Worm (Caenorhabditis elegans) whole organism, L4 larva: ENCODE results near the gene B0303.14.

Source experiments
- D1046.2 ChIP-seq: fragments of 200-800 bp; sonication (Bioruptor generic); IDR thresholded peaks from 2 replicates; pipeline ENCODE4 v1.3.6; 2022; ENCODE audit warnings: missing genetic modification characterization, missing compliant biosample characterization
- F10B5.3 ChIP-seq: sonication (generic microtip); optimal IDR thresholded peaks from 2 replicates; lab custom pipeline; 2016; ENCODE audit warnings: mild to moderate bottlenecking, missing genetic modification characterization, missing compliant biosample characterization
- F37D6.2 ChIP-seq: sonication (generic microtip); optimal IDR thresholded peaks from 2 replicates; lab custom pipeline; 2016; ENCODE audit warnings: mild to moderate bottlenecking, missing genetic modification characterization, missing compliant biosample characterization
- R02D3.7 ChIP-seq: fragments of 150-350 bp; sonication (generic microtip); optimal IDR thresholded peaks from 3 replicates; lab custom pipeline; 2014; ENCODE audit warnings: missing biosample characterization, missing genetic modification characterization
- T20F7.1 ChIP-seq: fragments of 200-800 bp; sonication (Bioruptor generic); optimal IDR thresholded peaks from 2 replicates; lab custom pipeline; 2018; ENCODE audit warnings: mild to moderate bottlenecking, missing genetic modification characterization, missing compliant biosample characterization
- T26A8.4 ChIP-seq: fragments of 200-800 bp; sonication (Bioruptor generic); IDR thresholded peaks from 2 replicates; pipeline ENCODE4 v1.3.6; 2022; ENCODE audit warnings: missing genetic modification characterization, missing compliant biosample characterization
- Y105C5A.15 ChIP-seq: fragments of 200-800 bp; sonication (Bioruptor generic); IDR thresholded peaks from 2 replicates; pipeline ENCODE4 v1.3.6; 2022; ENCODE audit warnings: missing genetic modification characterization, missing compliant biosample characterization
- Y5F2A.4 ChIP-seq: fragments of 200-800 bp; sonication (Bioruptor generic); optimal IDR thresholded peaks from 2 replicates; lab custom pipeline; 2018; ENCODE audit warnings: mild to moderate bottlenecking, missing genetic modification characterization, missing compliant biosample characterization
- Y75B8A.6 ChIP-seq: fragments of 200-800 bp; sonication (Bioruptor generic); IDR thresholded peaks from 2 replicates; pipeline ENCODE4 v1.3.6; 2022; ENCODE audit warnings: missing genetic modification reagents, missing genetic modification characterization, missing compliant biosample characterization
- ZK337.2 ChIP-seq: fragments of 200-800 bp; sonication (Bioruptor generic); IDR thresholded peaks from 2 replicates; pipeline ENCODE4 v1.3.6; 2022; ENCODE audit warnings: missing genetic modification reagents, missing genetic modification characterization, missing compliant biosample characterization
- ZK546.5 ChIP-seq, 2 experiments: sonication (generic microtip); optimal IDR thresholded peaks; 2 replicates each; lab custom pipeline; 2017; ENCODE audit warnings: missing biosample characterization in 2 of 2, missing genetic modification characterization in 2 of 2
- ama-1 ChIP-seq: fragments of 150-350 bp; optimal IDR thresholded peaks from 2 replicates; lab custom pipeline; 2014; ENCODE audit warnings: inconsistent platforms, mixed read lengths
- attf-4 ChIP-seq: sonication (generic microtip); optimal IDR thresholded peaks from 3 replicates; lab custom pipeline; 2017; ENCODE audit warnings: missing biosample characterization, missing genetic modification characterization
- ceh-20 ChIP-seq: fragments of 200-800 bp; sonication (Bioruptor generic); IDR thresholded peaks from 2 replicates; pipeline ENCODE4 v1.3.6; 2022; ENCODE audit warnings: missing genetic modification reagents, missing genetic modification characterization, missing compliant biosample characterization
- ceh-28 ChIP-seq: fragments of 150-350 bp; optimal IDR thresholded peaks from 2 replicates; lab custom pipeline; 2014; ENCODE audit warnings: missing biosample characterization, missing genetic modification reagents, missing genetic modification characterization
- ceh-82 ChIP-seq: sonication (generic microtip); optimal IDR thresholded peaks from 2 replicates; lab custom pipeline; 2017; ENCODE audit warnings: missing biosample characterization, missing genetic modification characterization
- daf-12 ChIP-seq: fragments of 150-350 bp; optimal IDR thresholded peaks from 2 replicates; lab custom pipeline; 2014; ENCODE audit warnings: missing biosample characterization, missing genetic modification reagents, missing genetic modification characterization
- daf-16 ChIP-seq, 3 experiments: sonication (generic microtip); optimal IDR thresholded peaks; 2 replicates each; lab custom pipeline; 2016 to 2017; ENCODE audit warnings: missing genetic modification characterization in 3 of 3, missing genetic modification reagents in 3 of 3, mild to moderate bottlenecking in 2 of 3, missing compliant biosample characterization in 2 of 3, missing biosample characterization in 1 of 3, moderate library complexity in 1 of 3
- dmd-6 ChIP-seq: fragments of 200-800 bp; sonication (Bioruptor generic); IDR thresholded peaks from 2 replicates; pipeline ENCODE4 v1.3.6; 2022; ENCODE audit warnings: missing genetic modification reagents, missing genetic modification characterization, missing compliant biosample characterization
- dmd-8 ChIP-seq: fragments of 200-800 bp; sonication (Bioruptor generic); IDR thresholded peaks from 2 replicates; pipeline ENCODE4 v1.3.6; 2022; ENCODE audit warnings: missing genetic modification characterization, missing compliant biosample characterization
- dmd-9 ChIP-seq: fragments of 200-800 bp; sonication (Bioruptor generic); IDR thresholded peaks from 2 replicates; pipeline ENCODE4 v1.3.6; 2022; ENCODE audit warnings: missing genetic modification reagents, missing genetic modification characterization, missing compliant biosample characterization
- dpl-1 ChIP-seq: fragments of 150-350 bp; optimal IDR thresholded peaks from 2 replicates; lab custom pipeline; 2014; ENCODE audit warnings: missing biosample characterization, missing genetic modification reagents, missing genetic modification characterization
- duxl-1 ChIP-seq: sonication (generic microtip); optimal IDR thresholded peaks from 2 replicates; lab custom pipeline; 2016; ENCODE audit warnings: mild to moderate bottlenecking, missing genetic modification characterization, moderate library complexity, missing compliant biosample characterization; ENCODE audit not compliant: poor library complexity
- egl-27 ChIP-seq: sonication (generic microtip); optimal IDR thresholded peaks from 3 replicates; lab custom pipeline; 2017; ENCODE audit warnings: missing biosample characterization, missing genetic modification reagents, missing genetic modification characterization
- fos-1 ChIP-seq: fragments of 150-350 bp; optimal IDR thresholded peaks from 2 replicates; lab custom pipeline; 2014; ENCODE audit warnings: missing biosample characterization, missing genetic modification characterization
- gei-8 ChIP-seq: fragments of 200-800 bp; sonication (Bioruptor generic); optimal IDR thresholded peaks from 2 replicates; lab custom pipeline; 2018; ENCODE audit warnings: mild to moderate bottlenecking, missing genetic modification characterization, missing compliant biosample characterization
- hlh-11 ChIP-seq: fragments of 200-800 bp; sonication (Bioruptor generic); optimal IDR thresholded peaks from 2 replicates; lab custom pipeline; 2018; ENCODE audit warnings: mild to moderate bottlenecking, missing genetic modification characterization, missing compliant biosample characterization
- hlh-30 ChIP-seq: sonication (generic microtip); optimal IDR thresholded peaks from 2 replicates; lab custom pipeline; 2017; ENCODE audit warnings: antibody characterized with exemption, mild to moderate bottlenecking, missing genetic modification characterization, missing compliant biosample characterization; ENCODE audit not compliant: insufficient read depth
- jun-1 ChIP-seq: fragments of 150-350 bp; optimal IDR thresholded peaks from 2 replicates; lab custom pipeline; 2014; ENCODE audit warnings: missing biosample characterization, missing genetic modification reagents, missing genetic modification characterization
- lim-7 ChIP-seq: fragments of 200-800 bp; sonication (Bioruptor generic); IDR thresholded peaks from 2 replicates; pipeline ENCODE4 v1.3.6; 2022; ENCODE audit warnings: missing genetic modification characterization, missing compliant biosample characterization
- lin-1 ChIP-seq: fragments of 200-800 bp; sonication (Bioruptor generic); IDR thresholded peaks from 2 replicates; pipeline ENCODE4 v1.3.6; 2022; ENCODE audit warnings: missing genetic modification reagents, missing genetic modification characterization, missing compliant biosample characterization
- lin-13 ChIP-seq: fragments of 150-350 bp; optimal IDR thresholded peaks from 2 replicates; lab custom pipeline; 2014; ENCODE audit warnings: missing biosample characterization, missing genetic modification reagents, missing genetic modification characterization
- lin-15B ChIP-seq: fragments of 150-350 bp; sonication (generic microtip); optimal IDR thresholded peaks from 3 replicates; lab custom pipeline; 2014; ENCODE audit warnings: missing biosample characterization, missing genetic modification characterization
- lir-3 ChIP-seq: sonication (generic microtip); optimal IDR thresholded peaks from 2 replicates; lab custom pipeline; 2016; ENCODE audit warnings: mild to moderate bottlenecking, missing genetic modification characterization, missing compliant biosample characterization
- lsy-2 ChIP-seq, 2 experiments: fragments of 150-350 bp in 1 of 2; sonication (generic microtip) in 1 of 2; optimal IDR thresholded peaks; 2 replicates each; lab custom pipeline; 2014 to 2017; ENCODE audit warnings: missing biosample characterization in 2 of 2, missing genetic modification characterization in 2 of 2
- mdl-1 ChIP-seq, 2 experiments: fragments of 150-350 bp in 1 of 2; sonication (generic microtip) in 1 of 2; optimal IDR thresholded peaks; 2 replicates each; lab custom pipeline; 2014 to 2017; ENCODE audit warnings: missing biosample characterization in 2 of 2, missing genetic modification characterization in 2 of 2
- mep-1 ChIP-seq: fragments of 150-350 bp; sonication (generic microtip); optimal IDR thresholded peaks from 3 replicates; lab custom pipeline; 2014; ENCODE audit warnings: missing biosample characterization, missing genetic modification characterization
- mes-2 ChIP-seq: sonication (generic microtip); optimal IDR thresholded peaks from 2 replicates; lab custom pipeline; 2016; ENCODE audit warnings: missing genotype, mild to moderate bottlenecking, missing genetic modification characterization, missing compliant biosample characterization; ENCODE audit not compliant: poor library complexity, severe bottlenecking
- nhr-10 ChIP-seq: fragments of 150-350 bp; optimal IDR thresholded peaks from 2 replicates; lab custom pipeline; 2014; ENCODE audit warnings: missing biosample characterization, missing genetic modification characterization
- nhr-11 ChIP-seq: fragments of 150-350 bp; optimal IDR thresholded peaks from 2 replicates; lab custom pipeline; 2014; ENCODE audit warnings: missing biosample characterization, missing genetic modification characterization
- pha-4 ChIP-seq, 2 experiments: fragments of 150-350 bp in 1 of 2; fragments of 200-800 bp in 1 of 2; sonication (Bioruptor generic) in 1 of 2; IDR thresholded peaks in 1 of 2; optimal IDR thresholded peaks in 1 of 2; 2 replicates each; pipeline versions ENCODE4 v1.3.6 to Lab custom; 2014 to 2022; ENCODE audit warnings: missing genetic modification characterization in 2 of 2, missing genetic modification reagents in 2 of 2, missing biosample characterization in 1 of 2, missing compliant biosample characterization in 1 of 2
- pqm-1 ChIP-seq: sonication (generic microtip); optimal IDR thresholded peaks from 2 replicates; lab custom pipeline; 2017; ENCODE audit warnings: missing biosample characterization, missing genetic modification characterization
- saeg-2 ChIP-seq: fragments of 200-800 bp; sonication (Bioruptor generic); IDR thresholded peaks from 2 replicates; pipeline ENCODE4 v1.3.6; 2022; ENCODE audit warnings: missing genetic modification reagents, missing genetic modification characterization, missing compliant biosample characterization
- skn-1 ChIP-seq: fragments of 150-350 bp; optimal IDR thresholded peaks from 2 replicates; lab custom pipeline; 2014; ENCODE audit warnings: missing biosample characterization, missing genetic modification characterization
- spr-3 ChIP-seq: fragments of 200-800 bp; sonication (Bioruptor generic); optimal IDR thresholded peaks from 2 replicates; lab custom pipeline; 2018; ENCODE audit warnings: mild to moderate bottlenecking, missing genetic modification characterization, missing compliant biosample characterization
- tra-1 ChIP-seq: fragments of 200-800 bp; sonication (Bioruptor generic); IDR thresholded peaks from 2 replicates; pipeline ENCODE4 v1.3.6; 2022; ENCODE audit warnings: missing genetic modification reagents, missing genetic modification characterization, missing compliant biosample characterization
- vab-7 ChIP-seq: fragments of 200-800 bp; sonication (Bioruptor generic); IDR thresholded peaks from 2 replicates; pipeline ENCODE4 v1.3.6; 2022; ENCODE audit warnings: missing genetic modification reagents, missing genetic modification characterization, missing compliant biosample characterization
- zfp-2 ChIP-seq: sonication (generic microtip); optimal IDR thresholded peaks from 2 replicates; lab custom pipeline; 2016; ENCODE audit warnings: mild to moderate bottlenecking, missing genetic modification characterization, missing compliant biosample characterization
- zip-2 ChIP-seq: fragments of 150-350 bp; optimal IDR thresholded peaks from 2 replicates; lab custom pipeline; 2014; ENCODE audit warnings: missing biosample characterization, missing genetic modification characterization
- ztf-11 ChIP-seq: fragments of 150-350 bp; optimal IDR thresholded peaks from 2 replicates; lab custom pipeline; 2014; ENCODE audit warnings: missing biosample characterization, missing genetic modification characterization
- ztf-7 ChIP-seq: fragments of 150-350 bp; optimal IDR thresholded peaks from 2 replicates; lab custom pipeline; 2014; ENCODE audit warnings: missing biosample characterization, missing genetic modification characterization

Gene B0303.14

DNA sequence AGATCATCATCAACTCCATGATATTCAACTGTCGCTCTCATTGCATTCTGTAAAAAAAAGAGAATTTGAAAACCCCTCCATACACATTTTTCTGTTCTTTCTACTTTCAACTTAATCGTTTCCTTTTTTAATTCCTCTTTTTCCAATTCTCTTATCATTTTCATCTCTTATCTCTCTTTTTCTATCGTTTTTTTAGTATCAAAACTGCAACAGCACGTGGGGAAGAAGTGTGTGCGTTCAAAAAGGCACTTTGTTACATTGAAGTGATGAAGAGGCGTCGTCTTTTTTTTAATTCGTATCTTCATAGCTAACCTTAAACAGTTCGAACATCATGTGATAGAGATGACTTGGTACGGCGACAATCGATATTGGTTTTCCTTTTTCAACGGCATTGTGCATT is 23.1 kb upstream of the B0303.14 start (continued):
- peak; percentile 20 for TF ChIP-seq lin-13
- TF ChIP-seq pha-4 (GFP tag; IDR thresholded peaks at IDR 0.05; lab: Robert Waterston, UW): no peak
- TF ChIP-seq pha-4 (tag; optimal IDR thresholded peaks at IDR 0.05; lab: Kevin White, UChicago): no peak
- TF ChIP-seq daf-12 (tag; lab: Kevin White, UChicago): no peak
- peak; percentile 82 for TF ChIP-seq tra-1 (GFP tag; lab: Robert Waterston, UW)
- no peak for TF ChIP-seq Y105C5A.15
- peak; percentile 44 for TF ChIP-seq mes-2
- TF ChIP-seq T20F7.1 (GFP tag; lab: Kevin White, UChicago): peak; percentile 62
- no peak for TF ChIP-seq Y5F2A.4 (GFP tag; lab: Kevin White, UChicago)
- no peak for TF ChIP-seq F37D6.2 (tag; lab: Kevin White, UChicago)
- TF ChIP-seq ceh-28 (tag; lab: Kevin White, UChicago): no peak
- peak; percentile 32 for TF ChIP-seq ama-1 (lab: Kevin White, UChicago)
- peak; percentile 77 for TF ChIP-seq lin-1 (GFP tag; lab: Robert Waterston, UW)
- TF ChIP-seq lsy-2 (tag; optimal IDR thresholded peaks at IDR 0.05; lab: Kevin White, UChicago): peak in 1 of 2 experiments; percentile 72
- no peak for TF ChIP-seq ztf-11 (tag; lab: Kevin White, UChicago)
- TF ChIP-seq skn-1: no peak
- no peak for TF ChIP-seq lir-3 (tag; lab: Kevin White, UChicago)
- TF ChIP-seq vab-7 (GFP tag; lab: Robert Waterston, UW): no peak
- TF ChIP-seq ZK337.2 (GFP tag; lab: Robert Waterston, UW): no peak
- TF ChIP-seq attf-4 (tag; lab: Kevin White, UChicago): no peak
- TF ChIP-seq fos-1 (tag; lab: Kevin White, UChicago): no peak
- no peak for TF ChIP-seq lim-7 (GFP tag; lab: Robert Waterston, UW)
- no peak for TF ChIP-seq lin-15B (tag; lab: Kevin White, UChicago)
- TF ChIP-seq dmd-6: peak; percentile 96
- peak; percentile 91 for TF ChIP-seq hlh-11 (tag; lab: Kevin White, UChicago)
- peak; percentile 72 for TF ChIP-seq mep-1
- TF ChIP-seq D1046.2 (GFP tag; lab: Robert Waterston, UW): no peak
- TF ChIP-seq ZK546.5 (tag; optimal IDR thresholded peaks at IDR 0.05; lab: Kevin White, UChicago): no peak
- TF ChIP-seq hlh-30 (tag; lab: Kevin White, UChicago): peak; percentile 90
- no peak for TF ChIP-seq egl-27 (tag; lab: Kevin White, UChicago)
- TF ChIP-seq nhr-10 (tag; lab: Kevin White, UChicago): peak; percentile 43
- TF ChIP-seq F10B5.3: no peak
- TF ChIP-seq dmd-9 (GFP tag; lab: Robert Waterston, UW): no peak
- peak; percentile 69 to 97 for TF ChIP-seq mdl-1 (tag; optimal IDR thresholded peaks at IDR 0.05; lab: Kevin White, UChicago)
- no peak for TF ChIP-seq zip-2
- peak; percentile 29; the same call in 1 of the 2 replicates for TF ChIP-seq ceh-20 (GFP tag; lab: Robert Waterston, UW)
- TF ChIP-seq daf-16 (GFP tag; optimal IDR thresholded peaks at IDR 0.05; lab: Kevin White, UChicago): no peak
- TF ChIP-seq daf-16 (tag; optimal IDR thresholded peaks at IDR 0.05; lab: Kevin White, UChicago): peak; percentile 31
- no peak for TF ChIP-seq spr-3 (GFP tag; lab: Kevin White, UChicago)
- no peak for TF ChIP-seq duxl-1 (tag; lab: Kevin White, UChicago)
- TF ChIP-seq dmd-8: no peak
- no peak for TF ChIP-seq jun-1 (tag; lab: Kevin White, UChicago)
- TF ChIP-seq T26A8.4 (GFP tag; lab: Robert Waterston, UW): no peak
- peak; percentile 93 for TF ChIP-seq pqm-1
- peak; percentile 50 for TF ChIP-seq dpl-1
- no peak for TF ChIP-seq ceh-82 (tag; lab: Kevin White, UChicago)
- TF ChIP-seq zfp-2 (tag; lab: Kevin White, UChicago): no peak
- no peak for TF ChIP-seq R02D3.7 (tag; lab: Kevin White, UChicago)
- TF ChIP-seq ztf-7 (tag; lab: Kevin White, UChicago): no peak
- no peak for TF ChIP-seq saeg-2 (GFP tag; lab: Robert Waterston, UW)
- TF ChIP-seq gei-8 (GFP tag; lab: Kevin White, UChicago): peak; percentile 75
- no peak for TF ChIP-seq nhr-11 (tag; lab: Kevin White, UChicago)
- TF ChIP-seq Y75B8A.6 (GFP tag; lab: Robert Waterston, UW): no peak
